Fruit fly (Drosophila melanogaster) whole organism, prepupa: ENCODE data around the gene SecCl.

ENCODE experiments used
- Blimp-1 ChIP-seq: fragments of 200-800 bp; sonication (Bioruptor generic); optimal IDR thresholded peaks from 3 replicates; lab custom pipeline; 2017; ENCODE audit warnings: missing biosample characterization, missing genetic modification characterization, mild to moderate bottlenecking, moderate library complexity, missing genetic modification reagents
- CG10631 ChIP-seq: fragments of 200-800 bp; sonication (Bioruptor generic); optimal IDR thresholded peaks from 2 replicates; lab custom pipeline; 2016; ENCODE audit warnings: missing biosample characterization, missing genetic modification characterization
- CG10669 ChIP-seq: fragments of 200-800 bp; sonication (Bioruptor generic); optimal IDR thresholded peaks from 3 replicates; lab custom pipeline; 2018; ENCODE audit warnings: missing biosample characterization, mild to moderate bottlenecking, missing genetic modification characterization, moderate library complexity
- CG11762 ChIP-seq: fragments of 200-800 bp; sonication (Bioruptor generic); optimal IDR thresholded peaks from 3 replicates; lab custom pipeline; 2016; ENCODE audit warnings: missing biosample characterization, missing genetic modification characterization; ENCODE audit not compliant: insufficient read depth
- CG1621 ChIP-seq: fragments of 200-800 bp; sonication (Bioruptor generic); optimal IDR thresholded peaks from 3 replicates; lab custom pipeline; 2018; ENCODE audit warnings: missing biosample characterization, mild to moderate bottlenecking, missing genetic modification characterization
- CG16779 ChIP-seq: fragments of 200-800 bp; sonication (Bioruptor generic); optimal IDR thresholded peaks from 3 replicates; lab custom pipeline; 2017; ENCODE audit warnings: missing biosample characterization, mild to moderate bottlenecking, missing genetic modification characterization
- CG3032 ChIP-seq: fragments of 200-800 bp; optimal IDR thresholded peaks from 2 replicates; lab custom pipeline; 2019; ENCODE audit warnings: missing biosample characterization, mild to moderate bottlenecking, missing genetic modification characterization, moderate library complexity
- CG34406 ChIP-seq: fragments of 200-800 bp; sonication (Bioruptor generic); optimal IDR thresholded peaks from 3 replicates; lab custom pipeline; 2016; ENCODE audit warnings: missing biosample characterization, missing genetic modification characterization
- CG3919 ChIP-seq: fragments of 200-800 bp; sonication (Bioruptor generic); optimal IDR thresholded peaks from 3 replicates; lab custom pipeline; 2016; ENCODE audit warnings: missing biosample characterization, missing genetic modification characterization
- CG4318 ChIP-seq: fragments of 200-800 bp; sonication (Bioruptor generic); optimal IDR thresholded peaks from 3 replicates; lab custom pipeline; 2017; ENCODE audit warnings: missing biosample characterization, mild to moderate bottlenecking, missing genetic modification characterization
- CG6276 ChIP-seq: fragments of 200-800 bp; sonication (Bioruptor generic); optimal IDR thresholded peaks from 2 replicates; lab custom pipeline; 2017; ENCODE audit warnings: missing biosample characterization, mild to moderate bottlenecking, missing genetic modification characterization
- CG6792 ChIP-seq: fragments of 200-800 bp; sonication (Bioruptor generic); optimal IDR thresholded peaks from 3 replicates; lab custom pipeline; 2016; ENCODE audit warnings: missing biosample characterization, missing genetic modification characterization
- CG6808 ChIP-seq: fragments of 200-800 bp; sonication (Bioruptor generic); optimal IDR thresholded peaks from 3 replicates; lab custom pipeline; 2017; ENCODE audit warnings: missing biosample characterization, missing genetic modification characterization, mild to moderate bottlenecking, moderate library complexity, missing genetic modification reagents
- CG6854 ChIP-seq: fragments of 200-800 bp; sonication (Bioruptor generic); optimal IDR thresholded peaks from 2 replicates; lab custom pipeline; 2017; ENCODE audit warnings: missing biosample characterization, mild to moderate bottlenecking, missing genetic modification characterization
- CG8119 ChIP-seq: fragments of 200-800 bp; sonication (Bioruptor generic); IDR thresholded peaks from 3 replicates; pipeline ENCODE4 v1.3.6; 2022; ENCODE audit warnings: missing biosample characterization, missing genetic modification characterization
- CG9139 ChIP-seq: fragments of 200-800 bp; sonication (Bioruptor generic); optimal IDR thresholded peaks from 3 replicates; lab custom pipeline; 2017; ENCODE audit warnings: missing biosample characterization, mild to moderate bottlenecking, missing genetic modification characterization
- Eip75B ChIP-seq: fragments of 200-800 bp; sonication (Bioruptor generic); optimal IDR thresholded peaks from 3 replicates; lab custom pipeline; 2016; ENCODE audit warnings: missing biosample characterization, missing genetic modification characterization
- Eip78C ChIP-seq: fragments of 200-800 bp; sonication (Bioruptor generic); peaks from one replicate; lab custom pipeline; 2016; ENCODE audit warnings: missing biosample characterization, missing genetic modification characterization
- Eip93F ChIP-seq: fragments of 200-800 bp; sonication (Bioruptor generic); optimal IDR thresholded peaks from 2 replicates; lab custom pipeline; 2016; ENCODE audit warnings: missing biosample characterization, mild to moderate bottlenecking, missing genetic modification characterization
- Ets21C ChIP-seq: fragments of 200-800 bp; sonication (Bioruptor generic); optimal IDR thresholded peaks from 3 replicates; lab custom pipeline; 2016; ENCODE audit warnings: missing biosample characterization, missing genetic modification characterization
- Gug ChIP-seq: fragments of 200-800 bp; sonication (Bioruptor generic); IDR thresholded peaks from 2 replicates; pipeline ENCODE4 v1.3.6; 2022; ENCODE audit warnings: missing biosample characterization, missing genetic modification characterization
- Hr39 ChIP-seq: fragments of 200-800 bp; sonication (Bioruptor generic); optimal IDR thresholded peaks from 2 replicates; lab custom pipeline; 2016; ENCODE audit warnings: missing biosample characterization, missing genetic modification characterization
- Hr4 ChIP-seq: fragments of 200-800 bp; sonication (Bioruptor generic); optimal IDR thresholded peaks from 3 replicates; lab custom pipeline; 2016; ENCODE audit warnings: missing biosample characterization, missing genetic modification characterization
- Lpt ChIP-seq: fragments of 200-800 bp; sonication (Bioruptor generic); optimal IDR thresholded peaks from 3 replicates; lab custom pipeline; 2016; ENCODE audit warnings: missing biosample characterization, missing genetic modification characterization
- Met ChIP-seq: fragments of 200-800 bp; sonication (Bioruptor generic); optimal IDR thresholded peaks from 3 replicates; lab custom pipeline; 2016; ENCODE audit warnings: missing biosample characterization, missing genetic modification characterization
- OdsH ChIP-seq: fragments of 200-800 bp; sonication (Bioruptor generic); optimal IDR thresholded peaks from 3 replicates; lab custom pipeline; 2016; ENCODE audit warnings: missing biosample characterization, missing genetic modification characterization
- Smox ChIP-seq: fragments of 200-800 bp; sonication (Bioruptor generic); optimal IDR thresholded peaks from 3 replicates; lab custom pipeline; 2016; ENCODE audit warnings: missing biosample characterization, missing genetic modification characterization
- Sox102F ChIP-seq: fragments of 200-800 bp; sonication (Bioruptor generic); optimal IDR thresholded peaks from 2 replicates; lab custom pipeline; 2016; ENCODE audit warnings: missing biosample characterization, mild to moderate bottlenecking, missing genetic modification characterization
- Sox14 ChIP-seq: fragments of 200-800 bp; sonication (Bioruptor generic); optimal IDR thresholded peaks from 3 replicates; lab custom pipeline; 2016; ENCODE audit warnings: missing biosample characterization, missing genetic modification characterization
- Sox15 ChIP-seq: fragments of 200-800 bp; sonication (Bioruptor generic); optimal IDR thresholded peaks from 3 replicates; lab custom pipeline; 2016; ENCODE audit warnings: missing biosample characterization, missing genetic modification characterization
- achi ChIP-seq: fragments of 200-800 bp; sonication (Bioruptor generic); optimal IDR thresholded peaks from 3 replicates; lab custom pipeline; 2016; ENCODE audit warnings: missing biosample characterization, missing genetic modification characterization
- acj6 ChIP-seq: fragments of 200-800 bp; sonication (Bioruptor generic); optimal IDR thresholded peaks from 3 replicates; lab custom pipeline; 2016; ENCODE audit warnings: missing biosample characterization, missing genetic modification characterization
- dac ChIP-seq: fragments of 200-800 bp; sonication (Bioruptor generic); optimal IDR thresholded peaks from 2 replicates; lab custom pipeline; 2017; ENCODE audit warnings: missing biosample characterization, mild to moderate bottlenecking, missing genetic modification characterization
- dsx ChIP-seq: fragments of 200-800 bp; optimal IDR thresholded peaks from 3 replicates; lab custom pipeline; 2019; ENCODE audit warnings: missing biosample characterization, mild to moderate bottlenecking, missing genetic modification characterization, moderate library complexity; ENCODE audit not compliant: poor library complexity, severe bottlenecking
- esn ChIP-seq: fragments of 200-800 bp; sonication (Bioruptor generic); optimal IDR thresholded peaks from 2 replicates; lab custom pipeline; 2016; ENCODE audit warnings: missing biosample characterization, mild to moderate bottlenecking, missing genetic modification characterization, moderate library complexity
- fd59A ChIP-seq: fragments of 200-800 bp; sonication (Bioruptor generic); optimal IDR thresholded peaks from 2 replicates; lab custom pipeline; 2017; ENCODE audit warnings: missing biosample characterization, mild to moderate bottlenecking, missing genetic modification characterization, missing genetic modification reagents
- fd85E ChIP-seq: fragments of 200-800 bp; sonication (Bioruptor generic); optimal IDR thresholded peaks from 3 replicates; lab custom pipeline; 2016; ENCODE audit warnings: missing biosample characterization, missing genetic modification characterization
- fkh ChIP-seq: fragments of 200-800 bp; sonication (Bioruptor generic); optimal IDR thresholded peaks from 3 replicates; lab custom pipeline; 2017; ENCODE audit warnings: missing biosample characterization, mild to moderate bottlenecking, missing genetic modification characterization, moderate library complexity
- lz ChIP-seq: fragments of 200-800 bp; sonication (Bioruptor generic); optimal IDR thresholded peaks from 3 replicates; lab custom pipeline; 2016; ENCODE audit warnings: missing biosample characterization, missing genetic modification characterization
- net ChIP-seq: fragments of 200-800 bp; sonication (Bioruptor generic); optimal IDR thresholded peaks from 3 replicates; lab custom pipeline; 2016; ENCODE audit warnings: missing biosample characterization, missing genetic modification characterization
- salr ChIP-seq, 2 experiments: fragments of 200-800 bp; sonication (Bioruptor generic); optimal IDR thresholded peaks; 3 replicates each; lab custom pipeline; 2016 to 2018; ENCODE audit warnings: missing biosample characterization in 2 of 2, missing genetic modification characterization in 2 of 2, mild to moderate bottlenecking in 1 of 2
- spab ChIP-seq: fragments of 200-800 bp; sonication (Bioruptor generic); optimal IDR thresholded peaks from 2 replicates; lab custom pipeline; 2017; ENCODE audit warnings: missing biosample characterization, mild to moderate bottlenecking, missing genetic modification characterization, missing genetic modification reagents
- ss ChIP-seq, 2 experiments: fragments of 200-800 bp; sonication (Bioruptor generic); optimal IDR thresholded peaks; 2 replicates in 1 of 2; 3 replicates in 1 of 2; lab custom pipeline; 2017 to 2018; ENCODE audit warnings: mild to moderate bottlenecking in 2 of 2, missing biosample characterization in 2 of 2, missing genetic modification characterization in 2 of 2, moderate library complexity in 1 of 2
- svp ChIP-seq: fragments of 200-800 bp; sonication (Bioruptor generic); peaks from one replicate; lab custom pipeline; 2016; ENCODE audit warnings: missing biosample characterization, missing genetic modification characterization
- topi ChIP-seq: fragments of 200-800 bp; sonication (Bioruptor generic); optimal IDR thresholded peaks from 3 replicates; lab custom pipeline; 2016; ENCODE audit warnings: missing biosample characterization, missing genetic modification characterization
- vri ChIP-seq: fragments of 200-800 bp; sonication (Bioruptor generic); optimal IDR thresholded peaks from 3 replicates; lab custom pipeline; 2016; ENCODE audit warnings: missing biosample characterization, mild to moderate bottlenecking, missing genetic modification characterization

Gene SecCl

DNA sequence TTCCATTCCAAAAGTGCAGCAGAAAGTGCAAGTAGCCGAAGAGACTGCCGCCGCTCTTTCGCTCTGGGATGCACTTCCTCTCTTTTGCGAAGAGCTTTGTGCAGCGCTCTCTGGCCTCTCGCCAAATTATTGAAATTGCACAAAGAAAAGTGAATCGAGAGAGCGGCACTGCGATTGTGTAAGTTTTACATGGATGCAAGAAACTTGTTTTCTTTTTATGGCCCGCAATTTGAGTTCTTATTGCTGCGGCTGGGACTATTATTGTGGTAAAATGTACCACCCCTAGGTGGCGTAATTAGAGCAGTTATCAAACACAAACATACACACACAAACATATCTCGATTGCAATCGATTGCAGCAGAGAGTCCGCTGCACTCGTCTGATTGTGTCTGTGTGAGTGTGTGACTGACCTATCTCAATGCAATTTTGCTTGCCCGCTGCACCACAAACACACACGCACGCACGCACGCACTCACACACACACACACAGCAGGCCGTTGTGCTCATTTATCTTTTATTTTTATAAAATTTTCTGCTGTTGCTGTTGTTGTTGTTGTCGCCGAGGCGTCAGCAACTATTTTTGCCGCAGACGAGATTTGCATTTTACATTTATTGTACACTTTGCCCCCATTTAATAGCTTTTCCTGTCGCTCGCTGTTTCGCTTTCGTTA is 30.5 kb downstream of the SecCl start (continued):
- TF ChIP-seq Sox15 (GFP tag; lab: Kevin White, UChicago) (no peak), acj6 (GFP tag; lab: Kevin White, UChicago) (no peak), Lpt (GFP tag; lab: Kevin White, UChicago) (peak; percentile 73), CG10669 (GFP tag; lab: Kevin White, UChicago) (no peak), achi (no peak), fd59A (GFP tag; lab: Kevin White, UChicago) (no peak), Blimp-1 (GFP tag; lab: Kevin White, UChicago) (peak; percentile 84), CG3032 (tag; lab: Kevin White, UChicago) (peak; percentile 16), salr (GFP tag; optimal IDR thresholded peaks at IDR 0.05; lab: Kevin White, UChicago) (no peak), dac (GFP tag; lab: Kevin White, UChicago) (no peak), CG16779 (tag; lab: Kevin White, UChicago) (peak; percentile 7), spab (GFP tag; lab: Kevin White, UChicago) (no peak), lz (GFP tag; lab: Kevin White, UChicago) (no peak), CG34406 (GFP tag; lab: Kevin White, UChicago) (no peak), Sox102F (no peak), Met (GFP tag; lab: Kevin White, UChicago) (no peak), Hr39 (no peak), CG11762 (GFP tag; lab: Kevin White, UChicago) (no peak), OdsH (no peak), CG1621 (tag; lab: Kevin White, UChicago) (peak; percentile 47), fd85E (no peak), Hr4 (GFP tag; lab: Kevin White, UChicago) (no peak), Gug (GFP tag; lab: Robert Waterston, UW) (no peak), net (GFP tag; lab: Kevin White, UChicago) (no peak)

DNA sequence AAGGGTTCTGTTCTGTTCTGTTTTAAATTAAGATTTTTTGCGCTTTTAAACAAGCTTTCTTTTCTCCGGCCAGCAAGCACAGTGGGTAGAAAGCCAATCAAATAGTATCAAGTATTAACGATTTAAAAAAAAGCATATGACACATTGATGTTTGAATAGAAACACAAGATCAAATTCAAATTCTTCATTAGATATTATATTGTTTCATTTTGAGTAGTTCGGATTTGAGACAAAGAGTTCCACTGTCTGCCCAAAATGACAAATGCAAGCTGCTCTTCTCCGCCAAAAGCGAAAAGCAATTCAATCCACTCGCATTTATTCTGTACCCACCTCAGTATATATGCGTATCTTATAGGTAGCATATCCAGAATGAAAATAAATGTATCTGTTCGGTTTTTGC is 32.3 kb downstream of the SecCl start:
- TF ChIP-seq fd59A (GFP tag; lab: Kevin White, UChicago) (no peak), CG6808 (GFP tag; lab: Kevin White, UChicago) (peak; percentile 1), Blimp-1 (GFP tag; lab: Kevin White, UChicago) (peak; percentile 55), Hr39 (peak; percentile 89), vri (GFP tag; lab: Kevin White, UChicago) (peak; percentile 76), CG16779 (tag; lab: Kevin White, UChicago) (no peak), CG3032 (tag; lab: Kevin White, UChicago) (no peak), fkh (GFP tag; lab: Kevin White, UChicago) (no peak), CG6854 (peak; percentile 10), CG10631 (peak; percentile 58), Eip78C (GFP tag; lab: Kevin White, UChicago) (peak; percentile 90), CG3919 (GFP tag; lab: Kevin White, UChicago) (peak; percentile 66), achi (peak; percentile 68), Smox (GFP tag; lab: Kevin White, UChicago) (peak; percentile 88), net (GFP tag; lab: Kevin White, UChicago) (peak; percentile 56), CG9139 (GFP tag; lab: Kevin White, UChicago) (no peak), CG34406 (GFP tag; lab: Kevin White, UChicago) (peak; percentile 69), fd85E (no peak), CG6792 (peak; percentile 65), Lpt (GFP tag; lab: Kevin White, UChicago) (peak; percentile 23), topi (peak; percentile 85), svp (GFP tag; lab: Kevin White, UChicago) (peak; percentile 94), CG4318 (GFP tag; lab: Kevin White, UChicago) (no peak), Hr4 (GFP tag; lab: Kevin White, UChicago) (peak; percentile 28), ss (GFP tag; optimal IDR thresholded peaks at IDR 0.05; lab: Kevin White, UChicago) (no peak), Eip75B (GFP tag; lab: Kevin White, UChicago) (peak; percentile 80), Met (GFP tag; lab: Kevin White, UChicago) (peak; percentile 90), Gug (GFP tag; lab: Robert Waterston, UW) (no peak), Eip93F (peak; percentile 55), CG6276 (GFP tag; lab: Kevin White, UChicago) (no peak), salr (GFP tag; optimal IDR thresholded peaks at IDR 0.05; lab: Kevin White, UChicago) (peak in 1 of 2 experiments; percentile 13), Sox14 (GFP tag; lab: Kevin White, UChicago) (peak; percentile 80), esn (GFP tag; lab: Kevin White, UChicago) (peak; percentile 90), CG8119 (GFP tag; lab: Robert Waterston, UW) (0 out of 3 replicates have a peak, but pooled peaks have one; percentile 31), dsx (no peak), Ets21C (GFP tag; lab: Kevin White, UChicago) (peak; percentile 80), CG10669 (GFP tag; lab: Kevin White, UChicago) (peak; percentile 37)
